Fruit fly (Drosophila melanogaster) whole organism, embryonic: ENCODE measurements around the gene Ir87a.

Experiments
- Ada2b ChIP-seq: fragments of 200-800 bp; sonication (Bioruptor generic); IDR thresholded peaks from 2 replicates; pipeline ENCODE4 v1.3.6; 2022; ENCODE audit warnings: missing biosample characterization, missing genetic modification characterization
- Atf-2 ChIP-seq: fragments of 200-800 bp; sonication (Bioruptor generic); optimal IDR thresholded peaks from 2 replicates; lab custom pipeline; 2016; ENCODE audit warnings: missing biosample characterization, missing genetic modification characterization
- BtbVII ChIP-seq: fragments of 200-800 bp; sonication (Bioruptor generic); optimal IDR thresholded peaks from 3 replicates; lab custom pipeline; 2017; ENCODE audit warnings: missing biosample characterization, mild to moderate bottlenecking, missing genetic modification characterization
- CG10147 ChIP-seq: fragments of 200-800 bp; sonication (Bioruptor generic); optimal IDR thresholded peaks from 2 replicates; lab custom pipeline; 2019; ENCODE audit warnings: missing biosample characterization, mild to moderate bottlenecking, missing genetic modification characterization, moderate library complexity
- CG11560 ChIP-seq: fragments of 200-800 bp; sonication (Bioruptor generic); IDR thresholded peaks from 3 replicates; pipeline ENCODE4 v1.3.6; 2022; ENCODE audit warnings: missing biosample characterization, missing genetic modification characterization
- CG12104 ChIP-seq: fragments of 200-800 bp; sonication (Bioruptor generic); optimal IDR thresholded peaks from 3 replicates; lab custom pipeline; 2016; ENCODE audit warnings: missing biosample characterization, missing genetic modification characterization
- CG12236 ChIP-seq: fragments of 200-800 bp; sonication (Bioruptor generic); optimal IDR thresholded peaks from 2 replicates; lab custom pipeline; 2016; ENCODE audit warnings: missing biosample characterization, missing genetic modification characterization
- CG15269 ChIP-seq: fragments of 200-800 bp; sonication (Bioruptor generic); optimal IDR thresholded peaks from 2 replicates; lab custom pipeline; 2018; ENCODE audit warnings: missing biosample characterization, mild to moderate bottlenecking, missing genetic modification characterization, moderate library complexity
- CG16815 ChIP-seq: fragments of 200-800 bp; sonication (Bioruptor generic); optimal IDR thresholded peaks from 3 replicates; lab custom pipeline; 2017; ENCODE audit warnings: missing biosample characterization, mild to moderate bottlenecking, missing genetic modification characterization
- CG18619 ChIP-seq: fragments of 200-800 bp; sonication (Bioruptor generic); optimal IDR thresholded peaks from 3 replicates; lab custom pipeline; 2017; ENCODE audit warnings: missing biosample characterization, mild to moderate bottlenecking, missing genetic modification characterization
- CG3163 ChIP-seq: fragments of 200-800 bp; sonication (Bioruptor generic); optimal IDR thresholded peaks from 3 replicates; lab custom pipeline; 2016; ENCODE audit warnings: missing biosample characterization, missing genetic modification characterization
- CG34422 ChIP-seq: fragments of 200-800 bp; sonication (Bioruptor generic); IDR thresholded peaks from 3 replicates; pipeline ENCODE4 v1.3.6; 2022; ENCODE audit warnings: missing biosample characterization, missing genetic modification characterization
- CG3838 ChIP-seq: fragments of 200-800 bp; sonication (Bioruptor generic); optimal IDR thresholded peaks from 3 replicates; lab custom pipeline; 2016; ENCODE audit warnings: missing biosample characterization, missing genetic modification characterization
- CG4730 ChIP-seq: fragments of 200-800 bp; sonication (Bioruptor generic); IDR thresholded peaks from 2 replicates; pipeline ENCODE4 v1.3.6; 2022; ENCODE audit warnings: missing biosample characterization, missing genetic modification characterization
- CG7786 ChIP-seq: fragments of 200-800 bp; sonication (Bioruptor generic); optimal IDR thresholded peaks from 2 replicates; lab custom pipeline; 2016; ENCODE audit warnings: missing biosample characterization, missing genetic modification characterization
- CG8089 ChIP-seq: fragments of 200-800 bp; sonication (Bioruptor generic); optimal IDR thresholded peaks from 3 replicates; lab custom pipeline; 2016; ENCODE audit warnings: missing biosample characterization, missing genetic modification characterization
- CG8290 ChIP-seq, 3 experiments: fragments of 200-800 bp; sonication (Bioruptor generic); optimal IDR thresholded peaks; 2 replicates each; lab custom pipeline; 2016 to 2019; ENCODE audit warnings: missing biosample characterization in 3 of 3, missing genetic modification characterization in 3 of 3, mild to moderate bottlenecking in 2 of 3, moderate library complexity in 1 of 3
- CG9609 ChIP-seq: fragments of 200-800 bp; sonication (Bioruptor generic); optimal IDR thresholded peaks from 3 replicates; lab custom pipeline; 2016; ENCODE audit warnings: missing biosample characterization, missing genetic modification characterization
- Dek ChIP-seq: fragments of 200-800 bp; sonication (Bioruptor generic); optimal IDR thresholded peaks from 3 replicates; lab custom pipeline; 2019; ENCODE audit warnings: missing biosample characterization, mild to moderate bottlenecking, missing genetic modification characterization, moderate library complexity
- Fer2 ChIP-seq: fragments of 200-800 bp; sonication (Bioruptor generic); optimal IDR thresholded peaks from 2 replicates; lab custom pipeline; 2018; ENCODE audit warnings: missing biosample characterization, mild to moderate bottlenecking, missing genetic modification characterization, moderate library complexity
- Gsc ChIP-seq: fragments of 200-800 bp; sonication (Bioruptor generic); IDR thresholded peaks from 2 replicates; pipeline ENCODE4 v1.3.6; 2022; ENCODE audit warnings: missing biosample characterization, missing genetic modification characterization
- HLH3B ChIP-seq: fragments of 200-800 bp; sonication (Bioruptor generic); IDR thresholded peaks from 2 replicates; pipeline ENCODE4 v1.3.6; 2022; ENCODE audit warnings: missing biosample characterization, missing genetic modification characterization
- HLH4C ChIP-seq: fragments of 200-800 bp; sonication (Bioruptor generic); IDR thresholded peaks from 3 replicates; pipeline ENCODE4 v1.3.6; 2022; ENCODE audit warnings: missing biosample characterization, missing genetic modification characterization; ENCODE audit not compliant: partially characterized antibody
- Jarid2 ChIP-seq: fragments of 200-800 bp; sonication (Bioruptor generic); optimal IDR thresholded peaks from 3 replicates; lab custom pipeline; 2017; ENCODE audit warnings: mild to moderate bottlenecking, missing biosample characterization, missing genetic modification reagents, missing genetic modification characterization
- Mad ChIP-seq: fragments of 200-800 bp; sonication (Bioruptor generic); optimal IDR thresholded peaks from 2 replicates; lab custom pipeline; 2016; ENCODE audit warnings: missing biosample characterization, missing genetic modification characterization
- Max ChIP-seq: fragments of 200-800 bp; sonication (Bioruptor generic); optimal IDR thresholded peaks from 2 replicates; lab custom pipeline; 2016; ENCODE audit warnings: missing biosample characterization, mild to moderate bottlenecking, missing genetic modification characterization
- Mrtf ChIP-seq: fragments of 200-800 bp; sonication (Bioruptor generic); IDR thresholded peaks from 3 replicates; pipeline ENCODE4 v1.3.6; 2022; ENCODE audit warnings: missing biosample characterization, missing genetic modification characterization
- NC2α ChIP-seq: fragments of 200-800 bp; sonication (Bioruptor generic); optimal IDR thresholded peaks from 2 replicates; lab custom pipeline; 2016; ENCODE audit warnings: missing biosample characterization, missing genetic modification characterization
- Nf-YB ChIP-seq: fragments of 200-800 bp; sonication (Bioruptor generic); optimal IDR thresholded peaks from 3 replicates; lab custom pipeline; 2019; ENCODE audit warnings: missing biosample characterization, mild to moderate bottlenecking, missing genetic modification characterization, moderate library complexity
- Ravus ChIP-seq: fragments of 200-800 bp; sonication (Bioruptor generic); IDR thresholded peaks from 2 replicates; pipeline ENCODE4 v1.3.6; 2022; ENCODE audit warnings: missing biosample characterization, missing genetic modification characterization
- Spps ChIP-seq: fragments of 200-800 bp; sonication (Bioruptor generic); optimal IDR thresholded peaks from 2 replicates; lab custom pipeline; 2018; ENCODE audit warnings: missing biosample characterization, mild to moderate bottlenecking, missing genetic modification characterization
- Usf ChIP-seq: fragments of 200-800 bp; sonication (Bioruptor generic); optimal IDR thresholded peaks from 2 replicates; lab custom pipeline; 2017; ENCODE audit warnings: missing genotype, missing biosample characterization, missing genetic modification characterization
- br ChIP-seq: fragments of >200 bp; optimal IDR thresholded peaks from 2 replicates; lab custom pipeline; 2017
- fu2 ChIP-seq: fragments of 200-800 bp; sonication (Bioruptor generic); optimal IDR thresholded peaks from 2 replicates; lab custom pipeline; 2016; ENCODE audit warnings: missing biosample characterization, missing genetic modification characterization
- gce ChIP-seq: fragments of 200-800 bp; sonication (Bioruptor generic); IDR thresholded peaks from 3 replicates; pipeline ENCODE4 v1.3.6; 2022; ENCODE audit warnings: missing biosample characterization, missing genetic modification characterization
- gsb ChIP-seq: fragments of 200-800 bp; sonication (Bioruptor generic); IDR thresholded peaks from 2 replicates; pipeline ENCODE4 v1.3.6; 2022; ENCODE audit warnings: missing biosample characterization, missing genetic modification characterization
- gt ChIP-seq: fragments of 200-800 bp; sonication (Bioruptor generic); IDR thresholded peaks from 2 replicates; pipeline ENCODE4 v1.3.6; 2022; ENCODE audit warnings: missing biosample characterization, missing genetic modification characterization
- hb ChIP-seq: fragments of 200-800 bp; sonication (Bioruptor generic); IDR thresholded peaks from 3 replicates; pipeline ENCODE4 v1.3.6; 2022; ENCODE audit warnings: missing biosample characterization, missing genetic modification characterization; ENCODE audit not compliant: partially characterized antibody
- nerfin-2 ChIP-seq: fragments of 200-800 bp; sonication (Bioruptor generic); IDR thresholded peaks from 2 replicates; pipeline ENCODE4 v1.3.6; 2022; ENCODE audit warnings: missing biosample characterization, missing genetic modification characterization; ENCODE audit not compliant: partially characterized antibody
- sisA ChIP-seq: fragments of 200-800 bp; sonication (Bioruptor generic); IDR thresholded peaks from 2 replicates; pipeline ENCODE4 v1.3.6; 2022; ENCODE audit warnings: missing biosample characterization, missing genetic modification characterization
- sna ChIP-seq: fragments of 200-800 bp; sonication (Bioruptor generic); IDR thresholded peaks from 2 replicates; pipeline ENCODE4 v1.3.6; 2022; ENCODE audit warnings: missing biosample characterization, missing genetic modification characterization; ENCODE audit not compliant: partially characterized antibody
- sug ChIP-seq: fragments of 200-800 bp; optimal IDR thresholded peaks from 2 replicates; lab custom pipeline; 2019; ENCODE audit warnings: missing biosample characterization, mild to moderate bottlenecking, missing genetic modification characterization, moderate library complexity
- tgo ChIP-seq: fragments of 200-800 bp; sonication (Bioruptor generic); IDR thresholded peaks from 3 replicates; pipeline ENCODE4 v1.3.6; 2022; ENCODE audit warnings: missing biosample characterization, missing genetic modification characterization
- toy ChIP-seq: fragments of 200-800 bp; sonication (Bioruptor generic); IDR thresholded peaks from 2 replicates; pipeline ENCODE4 v1.3.6; 2022; ENCODE audit warnings: missing biosample characterization, missing genetic modification characterization
- z ChIP-seq: fragments of 200-800 bp; sonication (Bioruptor generic); IDR thresholded peaks from 3 replicates; pipeline ENCODE4 v1.3.6; 2022; ENCODE audit warnings: missing biosample characterization, missing genetic modification characterization

Ir87a gene

dm6 chr3R:13403032-13403459 lies 17.0 kb upstream of the Ir87a start, which contains the start of gene Dpm3 (continued):
- TF ChIP-seq HLH3B (GFP tag; lab: Robert Waterston, UW), result no peak
- TF ChIP-seq CG12236 (GFP tag; lab: Kevin White, UChicago), result peak; percentile 21
- TF ChIP-seq hb, result peak; percentile 88
- TF ChIP-seq CG3163 (GFP tag; lab: Kevin White, UChicago), result peak; percentile 93
- no peak for TF ChIP-seq CG3838 (GFP tag; lab: Kevin White, UChicago)
- peak; percentile 80 for TF ChIP-seq nerfin-2 (GFP tag; lab: Robert Waterston, UW)
- no peak for TF ChIP-seq BtbVII (GFP tag; lab: Kevin White, UChicago)
- no peak for TF ChIP-seq CG12104 (GFP tag; lab: Kevin White, UChicago)
- TF ChIP-seq Mrtf (GFP tag; lab: Robert Waterston, UW), result no peak
- TF ChIP-seq CG15269 (tag; lab: Kevin White, UChicago), result no peak
- TF ChIP-seq br, result no peak
- TF ChIP-seq CG8290 (GFP tag; optimal IDR thresholded peaks at IDR 0.05; lab: Kevin White, UChicago), result peak; percentile 72
- no peak for TF ChIP-seq CG8290 (tag; optimal IDR thresholded peaks at IDR 0.05; lab: Kevin White, UChicago)
- peak; percentile 40 for TF ChIP-seq Dek (tag; lab: Kevin White, UChicago)
- no peak for TF ChIP-seq z (GFP tag; lab: Robert Waterston, UW)
- no peak for TF ChIP-seq tgo
- TF ChIP-seq Gsc (GFP tag; lab: Robert Waterston, UW), result no peak
- peak; percentile 38 for TF ChIP-seq CG9609 (GFP tag; lab: Kevin White, UChicago)
- no peak for TF ChIP-seq Max (GFP tag; lab: Kevin White, UChicago)
- TF ChIP-seq CG16815 (GFP tag; lab: Kevin White, UChicago), result no peak
- peak; percentile 3 for TF ChIP-seq Nf-YB (GFP tag; lab: Kevin White, UChicago)
- no peak for TF ChIP-seq NC2α (GFP tag; lab: Kevin White, UChicago)
- TF ChIP-seq sug (tag; lab: Kevin White, UChicago), result no peak
- TF ChIP-seq Jarid2 (GFP tag; lab: Kevin White, UChicago), result no peak
- TF ChIP-seq Spps (tag; lab: Kevin White, UChicago), result peak; percentile 7
- no peak for TF ChIP-seq Ada2b (GFP tag; lab: Robert Waterston, UW)
- TF ChIP-seq Usf, result no peak
- TF ChIP-seq CG11560 (tag; lab: Robert Waterston, UW), result peak; percentile 58; the same call in 1 of the 3 replicates
- 0 out of 2 replicates have a peak, but pooled peaks have one; percentile 20 for TF ChIP-seq sisA (GFP tag; lab: Robert Waterston, UW)
- TF ChIP-seq CG10147, result peak; percentile 57
- TF ChIP-seq toy (GFP tag; lab: Robert Waterston, UW), result no peak
- TF ChIP-seq sna (GFP tag; lab: Robert Waterston, UW), result peak; percentile 95
- no peak for TF ChIP-seq gsb
- TF ChIP-seq CG7786 (GFP tag; lab: Kevin White, UChicago), result peak; percentile 40
- peak; percentile 70 for TF ChIP-seq Mad (GFP tag; lab: Kevin White, UChicago)
- no peak for TF ChIP-seq CG4730 (GFP tag; lab: Robert Waterston, UW)
- no peak for TF ChIP-seq CG8089 (GFP tag; lab: Kevin White, UChicago)
- no peak for TF ChIP-seq Ravus (GFP tag; lab: Robert Waterston, UW)
- TF ChIP-seq fu2 (GFP tag; lab: Kevin White, UChicago), result peak; percentile 10
- no peak for TF ChIP-seq Fer2 (tag; lab: Kevin White, UChicago)
- TF ChIP-seq Atf-2 (GFP tag; lab: Kevin White, UChicago), result peak; percentile 37
- no peak for TF ChIP-seq CG18619 (GFP tag; lab: Kevin White, UChicago)
- no peak for TF ChIP-seq gt (GFP tag; lab: Robert Waterston, UW)
- TF ChIP-seq gce (GFP tag; lab: Robert Waterston, UW), result no peak
- TF ChIP-seq HLH4C (GFP tag; lab: Robert Waterston, UW), result peak; percentile 92
- peak; percentile 79 for TF ChIP-seq CG34422 (GFP tag; lab: Robert Waterston, UW)
